Fruit fly (Drosophila melanogaster) S2 (cell line): ENCODE measurements around the gene CG17959.

ENCODE experiments used
- CG8478 ChIP-seq: fragments of >200 bp; optimal IDR thresholded peaks from 2 replicates; lab custom pipeline; 2018
- CTCF ChIP-seq, 2 experiments: fragments of >200 bp; optimal IDR thresholded peaks; 2 replicates each; lab custom pipeline; 2018

Gene CG17959

dm6 chrX:2951637-2952036, 4.7 kb downstream of the CG17959 start:
- TF ChIP-seq CTCF (optimal IDR thresholded peaks at IDR 0.05; lab: Kevin White, UChicago) (no peak), CG8478 (lab: Kevin White, UChicago) (no peak)

- TF ChIP-seq CG8478 (lab: Kevin White, UChicago) (no peak), CTCF (optimal IDR thresholded peaks at IDR 0.05; lab: Kevin White, UChicago) (no peak)
Measured at dm6 chrX:2956641-2957040, 9.7 kb downstream of the CG17959 start.

DNA sequence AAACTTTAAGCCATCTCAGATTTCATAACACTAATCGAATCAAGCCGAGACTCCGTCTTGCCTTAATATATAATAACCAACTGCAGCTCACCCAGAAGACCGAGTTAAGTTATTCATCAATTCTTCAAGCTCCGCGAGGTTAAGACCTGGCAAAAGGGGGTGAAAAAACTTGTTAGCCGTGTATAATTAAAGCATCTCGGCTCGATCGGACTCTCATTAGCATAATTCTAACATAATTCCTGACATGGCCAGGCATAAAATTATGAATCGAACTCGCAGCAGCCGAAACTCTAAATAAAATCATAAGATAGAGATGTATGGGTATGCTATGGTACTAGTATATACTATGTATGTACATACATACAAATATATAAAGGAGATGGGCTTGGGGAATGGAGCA, 16.3 kb downstream of the CG17959 start:
- TF ChIP-seq CTCF (optimal IDR thresholded peaks at IDR 0.05; lab: Kevin White, UChicago), result no peak
- TF ChIP-seq CG8478 (lab: Kevin White, UChicago), result no peak

dm6 chrX:2963790-2964335, 17.0 kb downstream of the CG17959 start:
- no peak for TF ChIP-seq CTCF (optimal IDR thresholded peaks at IDR 0.05; lab: Kevin White, UChicago)
- TF ChIP-seq CG8478 (lab: Kevin White, UChicago), result no peak

DNA sequence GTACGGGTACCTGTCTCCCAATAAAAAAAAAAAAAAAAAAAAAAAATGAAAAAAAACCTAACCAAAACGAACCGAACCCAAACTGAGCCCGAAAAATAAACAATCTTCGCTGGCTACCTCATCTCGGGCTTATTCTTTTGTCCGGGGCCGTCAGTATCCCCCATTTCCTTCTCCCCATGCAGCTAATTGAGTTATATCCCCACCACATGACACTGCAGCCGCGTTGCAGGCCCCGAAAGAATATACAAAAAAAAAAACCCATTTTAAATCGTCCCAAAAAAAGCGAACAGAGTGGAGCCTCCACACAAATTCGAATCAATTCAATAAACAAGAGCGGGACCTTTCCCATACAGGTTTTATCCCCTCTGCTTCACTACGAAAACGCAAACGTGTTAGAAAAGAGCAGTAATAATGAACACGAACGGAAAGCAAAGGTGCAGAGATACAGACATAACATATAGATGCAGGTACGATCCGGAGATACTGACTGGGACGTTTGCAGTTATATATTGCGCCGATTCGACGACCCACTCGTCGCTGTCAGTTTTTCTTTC, 17.9 kb downstream of the CG17959 start:
- no peak for TF ChIP-seq CTCF (optimal IDR thresholded peaks at IDR 0.05; lab: Kevin White, UChicago)
- no peak for TF ChIP-seq CG8478 (lab: Kevin White, UChicago)

dm6 chrX:2969039-2969438, 22.1 kb downstream of the CG17959 start:
- TF ChIP-seq CTCF (optimal IDR thresholded peaks at IDR 0.05; lab: Kevin White, UChicago) (no peak), CG8478 (lab: Kevin White, UChicago) (no peak)

dm6 chrX:2973593-2973992, 26.7 kb downstream of the CG17959 start, which contains the start of gene rst:
TSS of gene rst (minus strand) at chrX:2973834.
- TF ChIP-seq CG8478 (lab: Kevin White, UChicago) (no peak), CTCF (optimal IDR thresholded peaks at IDR 0.05; lab: Kevin White, UChicago) (no peak)

dm6 chrX:2977857-2978473, 31.1 kb downstream of the CG17959 start:
- TF ChIP-seq CTCF (optimal IDR thresholded peaks at IDR 0.05; lab: Kevin White, UChicago) (no peak), CG8478 (lab: Kevin White, UChicago) (no peak)

DNA sequence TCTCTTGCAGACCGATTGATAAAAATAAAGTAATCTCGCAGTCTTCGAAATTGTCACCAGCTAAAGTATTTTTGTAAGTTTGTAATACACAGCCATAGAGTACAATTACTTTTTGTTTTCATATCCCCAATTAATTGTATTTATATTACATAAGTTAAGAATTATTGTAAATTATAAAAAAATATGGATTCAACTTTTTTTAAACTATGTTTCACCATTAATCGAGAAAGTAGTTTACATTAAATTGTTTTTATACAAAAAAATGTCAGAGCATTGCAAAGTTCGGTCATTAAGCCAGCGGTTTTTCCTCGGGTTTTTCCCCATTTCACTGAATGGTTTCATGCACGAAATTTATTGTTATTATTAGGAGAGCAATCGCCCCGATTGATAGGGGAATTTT, 33.4 kb downstream of the CG17959 start:
- TF ChIP-seq CTCF (optimal IDR thresholded peaks at IDR 0.05; lab: Kevin White, UChicago) (no peak), CG8478 (lab: Kevin White, UChicago) (no peak)

DNA sequence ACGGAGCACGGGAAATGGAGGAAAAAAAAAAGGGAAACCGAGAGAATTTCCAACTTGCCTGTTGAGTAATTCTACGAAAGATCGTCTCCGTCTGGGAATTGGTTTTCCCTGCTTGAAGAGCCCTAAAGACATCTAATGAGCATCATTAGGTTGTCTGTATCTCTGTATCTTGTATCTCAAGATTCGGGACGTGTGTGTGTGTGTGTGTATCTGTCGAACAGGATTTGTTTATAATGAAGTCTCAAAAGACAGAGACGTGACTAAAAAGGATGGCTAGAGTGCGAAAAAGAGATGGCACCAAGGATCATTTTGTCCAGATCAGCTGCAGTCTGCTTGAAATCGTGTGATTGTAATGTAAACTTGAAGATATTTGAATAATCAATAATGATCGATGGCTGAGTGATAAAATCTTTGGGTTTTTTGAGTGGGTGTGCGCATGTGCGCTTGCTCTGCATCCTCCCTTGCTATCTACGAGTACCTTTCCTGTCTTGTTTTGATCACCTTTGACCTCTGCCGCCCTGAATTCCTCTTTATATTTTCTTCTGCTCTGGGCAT, 35.6 kb downstream of the CG17959 start:
- no peak for TF ChIP-seq CG8478 (lab: Kevin White, UChicago)
- no peak for TF ChIP-seq CTCF (optimal IDR thresholded peaks at IDR 0.05; lab: Kevin White, UChicago)

dm6 chrX:2984902-2985772, 38.2 kb downstream of the CG17959 start:
- no peak for TF ChIP-seq CTCF (optimal IDR thresholded peaks at IDR 0.05; lab: Kevin White, UChicago)
- TF ChIP-seq CG8478 (lab: Kevin White, UChicago), result no peak

DNA sequence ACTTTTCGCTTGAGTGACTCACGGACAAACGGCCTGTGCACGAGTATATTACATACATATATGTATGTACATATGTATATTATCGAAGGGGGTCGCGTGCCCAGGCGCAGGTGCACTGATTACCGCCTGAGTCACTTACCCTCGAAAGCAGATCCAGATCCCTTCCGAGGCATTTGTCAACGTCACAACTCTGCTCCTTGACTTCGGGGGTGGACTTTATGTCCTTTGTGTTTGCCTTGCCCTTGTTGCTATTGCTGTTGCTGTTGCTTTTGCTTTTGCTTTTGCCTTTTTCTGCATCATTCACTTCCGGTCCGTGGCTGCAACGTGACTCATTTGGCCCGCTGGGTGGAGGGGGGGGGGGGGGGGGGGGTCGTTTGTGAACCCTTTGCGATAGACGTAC, 40.4 kb downstream of the CG17959 start:
- no peak for TF ChIP-seq CTCF (optimal IDR thresholded peaks at IDR 0.05; lab: Kevin White, UChicago)
- no peak for TF ChIP-seq CG8478 (lab: Kevin White, UChicago)

DNA sequence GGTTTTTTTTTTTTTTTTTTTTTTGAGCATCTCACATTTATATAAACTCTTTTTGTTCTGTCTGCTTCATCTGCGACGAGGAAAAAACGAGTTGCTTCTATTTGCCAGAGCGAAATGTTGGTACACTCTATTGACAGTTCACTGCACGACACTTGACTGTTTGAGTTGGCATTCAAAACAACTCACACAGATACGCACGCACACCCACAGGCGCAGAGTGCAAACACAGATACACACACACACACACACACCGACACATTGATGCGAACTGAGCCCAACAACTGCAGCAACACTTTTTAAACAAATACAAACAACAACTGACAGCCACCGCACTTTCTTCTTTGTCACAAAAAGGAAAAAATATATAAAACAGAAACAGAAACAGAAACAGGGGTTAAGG, 42.4 kb downstream of the CG17959 start:
- TF ChIP-seq CTCF (optimal IDR thresholded peaks at IDR 0.05; lab: Kevin White, UChicago) (no peak), CG8478 (lab: Kevin White, UChicago) (no peak)

DNA sequence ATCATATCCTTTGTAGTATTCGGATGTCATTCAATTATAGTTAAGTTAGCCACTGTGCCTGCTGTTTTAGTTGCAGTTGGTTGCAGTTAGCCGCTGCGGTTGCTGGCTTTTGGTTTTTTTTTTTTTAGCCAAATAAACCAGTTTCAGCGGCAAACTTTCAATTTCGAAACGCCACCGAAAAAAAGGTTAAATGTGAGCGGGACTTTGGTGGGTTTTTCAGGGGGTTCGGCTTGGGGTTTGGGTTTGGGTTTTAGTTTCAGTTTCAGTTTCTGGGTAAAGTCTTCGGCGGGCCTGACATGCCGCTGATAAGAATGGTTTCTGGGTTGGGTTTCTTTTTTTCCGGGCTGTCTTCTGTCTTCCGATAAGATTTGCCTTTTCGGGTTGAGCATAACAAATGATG, 44.1 kb downstream of the CG17959 start:
- TF ChIP-seq CG8478 (lab: Kevin White, UChicago) (no peak), CTCF (optimal IDR thresholded peaks at IDR 0.05; lab: Kevin White, UChicago) (no peak)
